Worm (Caenorhabditis elegans): ENCODE data around the gene sfxn-1.5.

DNA sequence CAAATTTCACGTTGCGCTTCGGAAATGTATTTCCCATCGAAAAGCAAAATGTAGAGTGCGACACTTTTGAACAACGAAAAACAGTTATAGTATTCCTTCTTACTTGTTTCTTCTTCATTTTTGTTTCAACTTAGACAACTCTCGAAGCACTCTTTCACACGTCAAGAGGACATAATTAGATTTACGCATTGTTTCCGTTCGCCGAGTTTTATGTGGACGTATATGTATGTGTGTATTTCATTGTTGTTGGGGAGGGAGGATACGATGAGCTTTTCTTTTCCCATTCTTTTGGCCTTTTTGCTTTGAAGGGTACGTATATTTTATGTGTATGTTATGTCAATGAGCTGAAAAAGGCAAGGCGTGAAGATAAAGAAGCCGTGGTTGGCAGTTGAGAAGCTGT is 31.0 kb downstream of the sfxn-1.5 start:
- TF ChIP-seq nhr-28 (tag; optimal IDR thresholded peaks at IDR 0.05) (no peak), ceh-43 (GFP tag; optimal IDR thresholded peaks at IDR 0.05) (no peak), mab-5 (tag; optimal IDR thresholded peaks at IDR 0.05) (no peak), lsy-2 (tag; optimal IDR thresholded peaks at IDR 0.05) (no peak), unc-39 (tag; optimal IDR thresholded peaks at IDR 0.05) (no peak), ham-2 (GFP tag; optimal IDR thresholded peaks at IDR 0.05) (no peak), snpc-4 (tag; optimal IDR thresholded peaks at IDR 0.05) (no peak)

Measured in whole organism, mixed stage, embryonic.